Fruit fly (Drosophila melanogaster): ENCODE results near the gene CG2061.
"Not testable (repeated sequence)": the region's sequence is repeated elsewhere in the genome, so short reads cannot be mapped to it uniquely, and the experiment has no call there.

CG2061 gene

DNA sequence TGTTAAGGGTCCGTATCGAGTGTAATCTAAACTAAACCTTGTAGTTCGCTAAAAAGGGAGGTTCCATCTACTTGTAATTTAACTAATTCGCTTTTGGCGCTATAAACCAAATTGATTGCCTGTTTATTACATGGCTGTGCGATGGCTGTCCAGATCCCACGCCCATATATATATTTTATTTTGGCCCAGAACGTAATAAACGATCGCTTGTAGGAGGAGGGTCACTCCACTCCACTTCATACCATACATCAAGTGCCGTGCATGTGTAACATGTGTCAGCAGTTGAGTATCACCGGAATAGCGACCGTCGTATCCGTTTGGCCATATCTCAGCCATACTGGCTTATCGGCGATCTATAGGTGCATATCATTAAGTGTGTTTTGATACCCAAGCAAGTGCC is 3.0 kb downstream of the CG2061 start:
- TF ChIP-seq OdsH (GFP tag; optimal IDR thresholded peaks at IDR 0.05) (no peak), brk (GFP tag; optimal IDR thresholded peaks at IDR 0.05) (no peak), lola (GFP tag; optimal IDR thresholded peaks at IDR 0.05) (no peak), Jra (GFP tag; optimal IDR thresholded peaks at IDR 0.05) (no peak), Myc (optimal IDR thresholded peaks at IDR 0.05) (no peak), Abd-B (GFP tag; optimal IDR thresholded peaks at IDR 0.05) (no peak), dmrt93B (GFP tag; optimal IDR thresholded peaks at IDR 0.05) (no peak), Sp1 (GFP tag; optimal IDR thresholded peaks at IDR 0.05) (no peak), N (GFP tag; optimal IDR thresholded peaks at IDR 0.05) (no peak), Hr83 (GFP tag; optimal IDR thresholded peaks at IDR 0.05; ENCODE audit: poor library complexity, severe bottlenecking) (no peak), Mio (GFP tag; optimal IDR thresholded peaks at IDR 0.05) (no peak), dsf (GFP tag; optimal IDR thresholded peaks at IDR 0.05; ENCODE audit: borderline replicate concordance) (no peak), foxo (GFP tag; optimal IDR thresholded peaks at IDR 0.05) (no peak), tai (GFP tag; optimal IDR thresholded peaks at IDR 0.05) (no peak)

DNA sequence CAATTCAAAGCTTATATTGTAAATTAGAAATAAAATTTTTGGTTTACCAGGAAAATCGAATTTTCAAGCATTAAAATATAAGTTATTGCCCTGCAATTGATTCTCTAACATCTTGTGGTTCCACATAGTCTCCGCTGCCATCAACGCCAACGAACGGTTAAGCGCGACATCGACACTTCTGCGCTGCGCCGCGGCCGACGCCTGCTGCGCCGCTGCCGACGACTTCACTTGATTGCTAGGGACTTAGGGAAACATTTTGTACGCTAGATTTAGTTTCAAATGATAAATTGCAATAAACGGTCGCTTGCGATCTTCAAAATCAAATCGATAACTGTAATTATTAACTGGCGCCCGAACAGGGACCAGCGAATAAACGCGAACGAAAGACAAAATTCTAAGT is 3.7 kb downstream of the CG2061 start, which contains the start of gene CG42249:
TSS of gene CG42249 (plus strand) at position 301 of the 400 bp plus-strand sequence.
- TF ChIP-seq dsf (GFP tag; optimal IDR thresholded peaks at IDR 0.05; ENCODE audit: borderline replicate concordance); Sp1 (GFP tag; optimal IDR thresholded peaks at IDR 0.05); pan (optimal IDR thresholded peaks at IDR 0.05): not testable (repeated sequence)

DNA sequence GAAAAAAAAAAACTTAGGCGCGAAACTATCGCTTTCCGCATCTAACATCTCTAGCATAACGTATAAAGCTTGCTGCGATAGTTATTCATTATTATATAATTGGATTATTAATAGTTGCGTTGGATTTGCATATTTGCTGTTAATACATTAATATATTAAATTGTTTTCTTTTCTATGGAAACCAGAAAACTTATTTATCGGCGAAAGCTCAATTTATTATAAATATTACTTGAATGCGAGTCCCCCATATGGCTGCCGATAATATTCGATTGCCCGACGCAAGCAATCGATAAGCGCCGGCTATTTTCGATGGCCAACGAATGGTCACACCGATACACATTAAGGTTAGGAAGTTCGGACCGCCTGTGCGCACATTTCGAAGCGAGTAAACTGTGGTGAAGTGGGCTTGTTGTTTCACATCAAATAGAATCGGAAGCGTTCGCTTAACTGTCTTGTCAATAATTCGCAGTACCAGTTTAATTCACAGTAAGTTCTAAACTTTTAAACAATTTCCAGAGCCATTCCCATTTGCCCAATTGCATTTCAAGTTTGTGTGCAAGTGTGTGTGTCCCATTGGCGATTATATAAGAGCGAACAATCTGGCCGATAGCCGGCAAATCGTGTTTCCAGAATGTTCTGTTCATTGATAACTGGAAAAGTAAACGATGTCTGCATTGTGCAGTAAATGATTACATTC is 16.0 kb downstream of the CG2061 start, which contains the start of gene Hsp60A:
TSS of gene Hsp60A (plus strand) at position 335 of the 697 bp plus-strand sequence.
- no peak for TF ChIP-seq Jra (GFP tag; optimal IDR thresholded peaks at IDR 0.05)
- TF ChIP-seq tai (GFP tag; optimal IDR thresholded peaks at IDR 0.05), result no peak
- TF ChIP-seq h (GFP tag; optimal IDR thresholded peaks at IDR 0.05), result peak; percentile 62
- peak; percentile 48 for TF ChIP-seq OdsH (GFP tag; optimal IDR thresholded peaks at IDR 0.05)
- TF ChIP-seq Sp1 (GFP tag; optimal IDR thresholded peaks at IDR 0.05), result peak; percentile 48
- TF ChIP-seq CrebA (GFP tag; optimal IDR thresholded peaks at IDR 0.05; ENCODE audit: borderline replicate concordance), result no peak
- TF ChIP-seq Hr83 (GFP tag; optimal IDR thresholded peaks at IDR 0.05; ENCODE audit: poor library complexity, severe bottlenecking), result peak; percentile 8
- TF ChIP-seq foxo (GFP tag; optimal IDR thresholded peaks at IDR 0.05), result peak in 1 of 2 experiments; percentile 58
- TF ChIP-seq usp (GFP tag; optimal IDR thresholded peaks at IDR 0.05), result no peak
- TF ChIP-seq HLH106 (tag; optimal IDR thresholded peaks at IDR 0.05), result peak; percentile 64
- peak; percentile 43 for TF ChIP-seq sv (GFP tag; optimal IDR thresholded peaks at IDR 0.05)
- TF ChIP-seq lola (GFP tag; optimal IDR thresholded peaks at IDR 0.05), result no peak
- peak; percentile 31 for TF ChIP-seq psq (GFP tag; optimal IDR thresholded peaks at IDR 0.05)
- TF ChIP-seq N (GFP tag; optimal IDR thresholded peaks at IDR 0.05), result no peak
- TF ChIP-seq rgr (GFP tag; optimal IDR thresholded peaks at IDR 0.05), result peak; percentile 34
- peak; percentile 41 for TF ChIP-seq br (GFP tag; optimal IDR thresholded peaks at IDR 0.05)
- peak; percentile 41 for TF ChIP-seq ey (GFP tag; optimal IDR thresholded peaks at IDR 0.05)
- TF ChIP-seq sage (GFP tag; optimal IDR thresholded peaks at IDR 0.05), result peak; percentile 54
- no peak for TF ChIP-seq Rel (GFP tag; optimal IDR thresholded peaks at IDR 0.05)
- TF ChIP-seq Rel (tag; optimal IDR thresholded peaks at IDR 0.05), result no peak
- TF ChIP-seq fru (GFP tag; optimal IDR thresholded peaks at IDR 0.05), result peak; percentile 38
- peak; percentile 39 for TF ChIP-seq woc (GFP tag; optimal IDR thresholded peaks at IDR 0.05)

DNA sequence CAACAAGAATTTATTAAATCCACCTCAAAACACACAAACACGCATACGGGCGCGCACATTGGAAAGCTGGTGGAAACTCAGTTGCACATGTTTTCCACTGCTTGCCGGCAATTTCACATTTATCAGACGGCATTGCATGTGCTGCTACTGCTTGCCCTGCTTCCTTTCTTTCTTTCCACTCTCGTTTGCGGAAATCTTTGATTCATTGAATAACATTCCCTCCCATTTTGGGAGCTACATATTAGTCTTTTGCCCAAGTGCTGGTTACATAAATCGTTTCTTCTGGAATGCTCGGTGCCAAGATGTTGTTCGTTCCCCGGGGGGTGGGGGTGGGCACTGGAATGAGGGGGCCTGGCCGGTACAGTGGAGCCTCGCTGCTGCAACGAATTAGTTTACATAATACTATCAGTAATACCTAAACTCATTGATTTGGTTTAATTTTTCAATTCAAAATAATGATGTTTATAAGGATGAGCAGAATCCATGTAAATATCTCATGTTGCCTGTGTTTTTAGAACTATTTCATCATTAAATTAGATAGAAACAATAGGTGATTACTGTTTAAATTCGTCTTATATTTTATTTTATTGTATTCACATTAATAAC is 16.7 kb downstream of the CG2061 start:
- peak; percentile 24 for TF ChIP-seq HLH106 (tag; optimal IDR thresholded peaks at IDR 0.05)
- peak; percentile 35 for TF ChIP-seq N (GFP tag; optimal IDR thresholded peaks at IDR 0.05)
- no peak for TF ChIP-seq dsf (GFP tag; optimal IDR thresholded peaks at IDR 0.05; ENCODE audit: borderline replicate concordance)
- TF ChIP-seq Abd-B (GFP tag; optimal IDR thresholded peaks at IDR 0.05), result no peak

DNA sequence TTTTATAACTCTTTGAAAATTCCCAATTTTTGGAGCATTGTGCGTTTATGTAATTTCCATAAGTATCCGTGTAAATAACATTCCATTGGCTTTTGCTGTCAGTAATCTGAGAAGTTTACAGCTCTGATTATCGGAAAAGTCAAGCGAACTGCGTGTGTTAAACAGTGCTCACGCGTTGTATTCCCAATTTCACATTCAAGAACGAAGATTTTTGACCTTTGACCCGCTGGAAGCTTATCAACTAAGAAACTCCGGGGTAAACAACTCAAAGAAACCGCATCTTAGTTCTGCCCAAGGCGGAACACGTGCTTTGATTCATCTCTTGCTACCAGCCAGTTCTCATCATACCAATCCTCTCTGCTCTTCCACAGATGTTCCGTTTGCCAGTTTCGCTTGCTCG is 17.4 kb downstream of the CG2061 start:
- no peak for TF ChIP-seq Myc (optimal IDR thresholded peaks at IDR 0.05)
- TF ChIP-seq psq (GFP tag; optimal IDR thresholded peaks at IDR 0.05), result no peak
- TF ChIP-seq rgr (GFP tag; optimal IDR thresholded peaks at IDR 0.05), result no peak
- TF ChIP-seq pan (optimal IDR thresholded peaks at IDR 0.05), result no peak
- TF ChIP-seq Hnf4 (GFP tag; optimal IDR thresholded peaks at IDR 0.05), result no peak
- TF ChIP-seq tai (GFP tag; optimal IDR thresholded peaks at IDR 0.05), result no peak
- TF ChIP-seq N (GFP tag; optimal IDR thresholded peaks at IDR 0.05), result no peak
- TF ChIP-seq dsf (GFP tag; optimal IDR thresholded peaks at IDR 0.05; ENCODE audit: borderline replicate concordance), result no peak
- TF ChIP-seq Abd-B (GFP tag; optimal IDR thresholded peaks at IDR 0.05), result no peak
- no peak for TF ChIP-seq Mio (GFP tag; optimal IDR thresholded peaks at IDR 0.05)
- no peak for TF ChIP-seq Vsx2 (GFP tag; optimal IDR thresholded peaks at IDR 0.05; ENCODE audit: partially characterized antibody)
- TF ChIP-seq CrebA (GFP tag; optimal IDR thresholded peaks at IDR 0.05; ENCODE audit: borderline replicate concordance), result no peak
- TF ChIP-seq br (GFP tag; optimal IDR thresholded peaks at IDR 0.05), result no peak
- TF ChIP-seq lola (GFP tag; optimal IDR thresholded peaks at IDR 0.05), result no peak
- no peak for TF ChIP-seq Rel (GFP tag; optimal IDR thresholded peaks at IDR 0.05)
- no peak for TF ChIP-seq Rel (tag; optimal IDR thresholded peaks at IDR 0.05)
- no peak for TF ChIP-seq dl (GFP tag; optimal IDR thresholded peaks at IDR 0.05; ENCODE audit: insufficient read depth in 1 of 2, partially characterized antibody in 2 of 2)
- no peak for TF ChIP-seq GATAd (GFP tag; optimal IDR thresholded peaks at IDR 0.05)

Data from whole organism, wandering third instar larva.